Fruit fly (Drosophila melanogaster) whole organism, adult: ENCODE measurements around the gene CG15725.

Source experiments
- CG11617 ChIP-seq: fragments of 200-800 bp; sonication (Bioruptor generic); optimal IDR thresholded peaks from 2 replicates; lab custom pipeline; 2017; ENCODE audit warnings: mild to moderate bottlenecking, missing biosample characterization, missing genetic modification reagents, missing genetic modification characterization
- CG12768 ChIP-seq: fragments of 200-800 bp; sonication (Bioruptor generic); optimal IDR thresholded peaks from 2 replicates; lab custom pipeline; 2017; ENCODE audit warnings: missing biosample characterization, missing genetic modification characterization, mild to moderate bottlenecking, moderate library complexity, missing genetic modification reagents
- CG14711 ChIP-seq: fragments of 200-800 bp; sonication (Bioruptor generic); optimal IDR thresholded peaks from 2 replicates; lab custom pipeline; 2018; ENCODE audit warnings: missing biosample characterization, mild to moderate bottlenecking, missing genetic modification characterization, moderate library complexity
- CG1620 ChIP-seq: fragments of 200-800 bp; sonication (Bioruptor generic); optimal IDR thresholded peaks from 2 replicates; lab custom pipeline; 2016; ENCODE audit warnings: missing biosample characterization, missing genetic modification characterization
- CG33017 ChIP-seq: fragments of 200-800 bp; sonication (Bioruptor generic); optimal IDR thresholded peaks from 2 replicates; lab custom pipeline; 2018; ENCODE audit warnings: missing biosample characterization, mild to moderate bottlenecking, missing genetic modification characterization, moderate library complexity
- CG5204 ChIP-seq: fragments of 200-800 bp; sonication (Bioruptor generic); optimal IDR thresholded peaks from 2 replicates; lab custom pipeline; 2016; ENCODE audit warnings: missing biosample characterization, missing genetic modification characterization
- CG7045 ChIP-seq: fragments of 200-800 bp; sonication (Bioruptor generic); optimal IDR thresholded peaks from 2 replicates; lab custom pipeline; 2017; ENCODE audit warnings: missing biosample characterization, mild to moderate bottlenecking, missing genetic modification characterization
- CG7101 ChIP-seq: fragments of 200-800 bp; sonication (Bioruptor generic); optimal IDR thresholded peaks from 2 replicates; lab custom pipeline; 2018; ENCODE audit warnings: missing biosample characterization, mild to moderate bottlenecking, missing genetic modification characterization, moderate library complexity
- Clk ChIP-seq: fragments of 200-800 bp; sonication (Bioruptor generic); optimal IDR thresholded peaks from 2 replicates; lab custom pipeline; 2017; ENCODE audit warnings: missing biosample characterization, missing genetic modification characterization
- Crg-1 ChIP-seq: fragments of 200-800 bp; sonication (Bioruptor generic); optimal IDR thresholded peaks from 2 replicates; lab custom pipeline; 2016; ENCODE audit warnings: missing biosample characterization, missing genetic modification characterization
- Hr96 ChIP-seq: fragments of 200-800 bp; sonication (Bioruptor generic); optimal IDR thresholded peaks from 2 replicates; lab custom pipeline; 2016; ENCODE audit warnings: missing biosample characterization, missing genetic modification characterization
- Mnt ChIP-seq: fragments of 200-800 bp; sonication (Bioruptor generic); optimal IDR thresholded peaks from 2 replicates; lab custom pipeline; 2016; ENCODE audit warnings: missing biosample characterization, mild to moderate bottlenecking, missing genetic modification characterization
- bab1 ChIP-seq: fragments of 200-800 bp; sonication (Bioruptor generic); optimal IDR thresholded peaks from 3 replicates; lab custom pipeline; 2019; ENCODE audit warnings: missing biosample characterization, mild to moderate bottlenecking, missing genetic modification characterization, moderate library complexity
- cic ChIP-seq: fragments of 200-800 bp; sonication (Bioruptor generic); optimal IDR thresholded peaks from 2 replicates; lab custom pipeline; 2017; ENCODE audit warnings: missing biosample characterization, mild to moderate bottlenecking, missing genetic modification characterization, moderate library complexity
- cnc ChIP-seq, 2 experiments: fragments of >200 bp; optimal IDR thresholded peaks; 2 replicates each; lab custom pipeline; 2017
- kay ChIP-seq: fragments of 200-800 bp; sonication (Bioruptor generic); peaks from one replicate; lab custom pipeline; 2016; ENCODE audit warnings: missing biosample characterization, missing genetic modification characterization, borderline replicate concordance
- ovo ChIP-seq: fragments of 200-800 bp; sonication (Bioruptor generic); optimal IDR thresholded peaks from 2 replicates; lab custom pipeline; 2016; ENCODE audit warnings: missing biosample characterization, missing genetic modification characterization
- pad ChIP-seq: fragments of 200-800 bp; sonication (Bioruptor generic); optimal IDR thresholded peaks from 3 replicates; lab custom pipeline; 2017; ENCODE audit warnings: missing biosample characterization, missing genetic modification characterization, mild to moderate bottlenecking, moderate library complexity, missing genetic modification reagents
- tj ChIP-seq: fragments of 200-800 bp; sonication (Bioruptor generic); optimal IDR thresholded peaks from 3 replicates; lab custom pipeline; 2017; ENCODE audit warnings: missing biosample characterization, mild to moderate bottlenecking, missing genetic modification characterization, moderate library complexity
- toe ChIP-seq: fragments of 200-800 bp; sonication (Bioruptor generic); optimal IDR thresholded peaks from 2 replicates; lab custom pipeline; 2016; ENCODE audit warnings: missing biosample characterization, missing genetic modification characterization

The CG15725 gene

dm6 chrX:12755017-12755563 lies 49.4 kb downstream of the CG15725 start:
- TF ChIP-seq ovo (GFP tag; lab: Kevin White, UChicago) (peak; percentile 32), CG33017 (tag; lab: Kevin White, UChicago) (peak; percentile 78), CG1620 (peak; percentile 70), Hr96 (GFP tag; lab: Kevin White, UChicago) (peak; percentile 88), bab1 (GFP tag; lab: Kevin White, UChicago) (peak; percentile 95), toe (peak; percentile 56), tj (GFP tag; lab: Kevin White, UChicago) (peak; percentile 94), CG5204 (GFP tag; lab: Kevin White, UChicago) (peak; percentile 65), CG11617 (GFP tag; lab: Kevin White, UChicago) (peak; percentile 74), CG12768 (no peak), pad (GFP tag; lab: Kevin White, UChicago) (peak; percentile 80), Mnt (GFP tag; lab: Kevin White, UChicago) (peak; percentile 78), Clk (GFP tag; lab: Kevin White, UChicago) (peak; percentile 29), cnc (optimal IDR thresholded peaks at IDR 0.05; lab: Kevin White, UChicago) (no peak), CG7045 (GFP tag; lab: Kevin White, UChicago) (peak; percentile 55), CG7101 (peak; percentile 89), cic (GFP tag; lab: Kevin White, UChicago) (peak; percentile 14), kay (GFP tag; lab: Kevin White, UChicago) (peak; percentile 85), CG14711 (peak; percentile 82), Crg-1 (GFP tag; lab: Kevin White, UChicago) (peak; percentile 20)

dm6 chrX:12755600-12756373 lies 50.1 kb downstream of the CG15725 start:
- TF ChIP-seq Clk (GFP tag; lab: Kevin White, UChicago) (no peak), toe (no peak), Hr96 (GFP tag; lab: Kevin White, UChicago) (no peak), CG7101 (peak; percentile 76), CG7045 (GFP tag; lab: Kevin White, UChicago) (no peak), CG12768 (peak; percentile 34), cnc (optimal IDR thresholded peaks at IDR 0.05; lab: Kevin White, UChicago) (peak; percentile 49 to 76), Mnt (GFP tag; lab: Kevin White, UChicago) (no peak), kay (GFP tag; lab: Kevin White, UChicago) (peak; percentile 94), tj (GFP tag; lab: Kevin White, UChicago) (no peak), CG5204 (GFP tag; lab: Kevin White, UChicago) (peak; percentile 40), CG11617 (GFP tag; lab: Kevin White, UChicago) (peak; percentile 84), CG1620 (no peak), CG14711 (peak; percentile 70)

dm6 chrX:12756374-12756721 lies 50.7 kb downstream of the CG15725 start:
- TF ChIP-seq ovo (GFP tag; lab: Kevin White, UChicago) (peak; percentile 22), tj (GFP tag; lab: Kevin White, UChicago) (peak; percentile 58), Mnt (GFP tag; lab: Kevin White, UChicago) (peak; percentile 1), pad (GFP tag; lab: Kevin White, UChicago) (no peak), bab1 (GFP tag; lab: Kevin White, UChicago) (no peak), cic (GFP tag; lab: Kevin White, UChicago) (peak; percentile 43), CG1620 (no peak)

dm6 chrX:12757075-12757474 lies 51.4 kb downstream of the CG15725 start:
- no peak for TF ChIP-seq Crg-1 (GFP tag; lab: Kevin White, UChicago)
- peak; percentile 1 for TF ChIP-seq bab1 (GFP tag; lab: Kevin White, UChicago)
- TF ChIP-seq kay (GFP tag; lab: Kevin White, UChicago) = peak; percentile 80
